Worm (Caenorhabditis elegans) whole organism, late embryonic: ENCODE results near the gene srx-88.

Experiments
- C08G9.2 ChIP-seq: sonication (generic microtip); optimal IDR thresholded peaks from 2 replicates; lab custom pipeline; 2016; ENCODE audit warnings: mild to moderate bottlenecking, missing genetic modification characterization, moderate library complexity, missing compliant biosample characterization
- C38D4.7 ChIP-seq: fragments of 200-800 bp; sonication (Bioruptor generic); optimal IDR thresholded peaks from 2 replicates; lab custom pipeline; 2018; ENCODE audit warnings: mild to moderate bottlenecking, missing genetic modification characterization, moderate library complexity, missing compliant biosample characterization
- K09A11.1 ChIP-seq: sonication (generic microtip); optimal IDR thresholded peaks from 2 replicates; lab custom pipeline; 2017; ENCODE audit warnings: antibody characterized with exemption, mild to moderate bottlenecking, missing genetic modification characterization, missing compliant biosample characterization; ENCODE audit not compliant: insufficient read depth
- ceh-14 ChIP-seq: sonication (generic microtip); optimal IDR thresholded peaks from 2 replicates; lab custom pipeline; 2016; ENCODE audit warnings: missing genotype, missing genetic modification characterization, missing compliant biosample characterization
- ceh-19 ChIP-seq: fragments of 200-800 bp; sonication (Bioruptor generic); optimal IDR thresholded peaks from 2 replicates; lab custom pipeline; 2018; ENCODE audit warnings: mild to moderate bottlenecking, missing genetic modification characterization, missing compliant biosample characterization
- ceh-22 ChIP-seq: sonication (generic microtip); optimal IDR thresholded peaks from 2 replicates; lab custom pipeline; 2017; ENCODE audit warnings: missing biosample characterization, missing genetic modification characterization
- ceh-31 ChIP-seq: sonication (generic microtip); optimal IDR thresholded peaks from 2 replicates; lab custom pipeline; 2016; ENCODE audit warnings: missing genetic modification characterization, missing compliant biosample characterization
- ceh-34 ChIP-seq: sonication (generic microtip); optimal IDR thresholded peaks from 2 replicates; lab custom pipeline; 2016; ENCODE audit warnings: mild to moderate bottlenecking, missing genetic modification characterization, missing compliant biosample characterization
- ceh-45 ChIP-seq: fragments of 200-800 bp; sonication (Bioruptor generic); IDR thresholded peaks from 2 replicates; pipeline ENCODE4 v1.3.6; 2022; ENCODE audit warnings: missing genetic modification reagents, missing genetic modification characterization, missing compliant biosample characterization
- ceh-48 ChIP-seq: sonication (generic microtip); optimal IDR thresholded peaks from 2 replicates; lab custom pipeline; 2016; ENCODE audit warnings: missing genetic modification characterization, inconsistent platforms, missing compliant biosample characterization
- ceh-6 ChIP-seq: fragments of 200-800 bp; sonication (Bioruptor generic); optimal IDR thresholded peaks from 2 replicates; lab custom pipeline; 2018; ENCODE audit warnings: mild to moderate bottlenecking, missing genetic modification characterization, missing compliant biosample characterization
- dve-1 ChIP-seq: sonication (generic microtip); optimal IDR thresholded peaks from 2 replicates; lab custom pipeline; 2017; ENCODE audit warnings: antibody characterized with exemption, mild to moderate bottlenecking, missing genetic modification characterization, missing compliant biosample characterization
- elt-2 ChIP-seq: sonication (generic microtip); optimal IDR thresholded peaks from 2 replicates; lab custom pipeline; 2016; ENCODE audit warnings: missing genetic modification reagents, missing genetic modification characterization, missing compliant biosample characterization
- elt-4 ChIP-seq: sonication (generic microtip); optimal IDR thresholded peaks from 2 replicates; lab custom pipeline; 2016; ENCODE audit warnings: missing genetic modification characterization, missing compliant biosample characterization
- ets-4 ChIP-seq: sonication (generic microtip); optimal IDR thresholded peaks from 2 replicates; lab custom pipeline; 2016; ENCODE audit warnings: missing genetic modification characterization, missing compliant biosample characterization
- eyg-1 ChIP-seq: sonication (generic microtip); optimal IDR thresholded peaks from 2 replicates; lab custom pipeline; 2016; ENCODE audit warnings: missing genotype, missing genetic modification characterization, missing compliant biosample characterization
- fax-1 ChIP-seq: sonication (generic microtip); optimal IDR thresholded peaks from 2 replicates; lab custom pipeline; 2016; ENCODE audit warnings: missing genotype, missing genetic modification characterization, missing compliant biosample characterization
- hlh-30 ChIP-seq: sonication (generic microtip); optimal IDR thresholded peaks from 2 replicates; lab custom pipeline; 2017; ENCODE audit warnings: antibody characterized with exemption, missing genetic modification characterization, missing compliant biosample characterization; ENCODE audit not compliant: insufficient read depth
- hlh-6 ChIP-seq: sonication (generic microtip); optimal IDR thresholded peaks from 2 replicates; lab custom pipeline; 2016; ENCODE audit warnings: missing genotype, missing genetic modification characterization, missing compliant biosample characterization
- hlh-8 ChIP-seq: sonication (generic microtip); optimal IDR thresholded peaks from 2 replicates; lab custom pipeline; 2016; ENCODE audit warnings: missing genotype, missing genetic modification characterization, missing compliant biosample characterization
- lin-11 ChIP-seq: fragments of 200-800 bp; sonication (Bioruptor generic); optimal IDR thresholded peaks from 2 replicates; lab custom pipeline; 2018; ENCODE audit warnings: mild to moderate bottlenecking, missing genetic modification characterization, missing compliant biosample characterization
- madf-2 ChIP-seq: sonication (generic microtip); optimal IDR thresholded peaks from 2 replicates; lab custom pipeline; 2017; ENCODE audit warnings: missing genetic modification characterization, missing compliant biosample characterization
- mec-3 ChIP-seq: sonication (generic microtip); optimal IDR thresholded peaks from 2 replicates; lab custom pipeline; 2016; ENCODE audit warnings: borderline replicate concordance, missing genetic modification characterization, missing compliant biosample characterization
- nfya-1 ChIP-seq: sonication (generic microtip); optimal IDR thresholded peaks from 2 replicates; lab custom pipeline; 2017; ENCODE audit warnings: missing genetic modification characterization, mild to moderate bottlenecking, missing compliant biosample characterization, antibody characterized with exemption, moderate library complexity
- nhr-11 ChIP-seq: fragments of 150-350 bp; optimal IDR thresholded peaks from 2 replicates; lab custom pipeline; 2014; ENCODE audit warnings: missing biosample characterization, missing genetic modification characterization
- nhr-232 ChIP-seq: sonication (generic microtip); optimal IDR thresholded peaks from 2 replicates; lab custom pipeline; 2016; ENCODE audit warnings: missing genetic modification characterization, missing compliant biosample characterization
- pag-3 ChIP-seq: sonication (generic microtip); optimal IDR thresholded peaks from 2 replicates; lab custom pipeline; 2016; ENCODE audit warnings: missing compliant biosample characterization, missing genetic modification characterization, borderline replicate concordance
- pat-9 ChIP-seq: fragments of 200-800 bp; sonication (Bioruptor generic); optimal IDR thresholded peaks from 2 replicates; lab custom pipeline; 2018; ENCODE audit warnings: mild to moderate bottlenecking, missing genetic modification characterization, moderate library complexity, missing compliant biosample characterization
- pha-4 ChIP-seq: fragments of 150-350 bp; optimal IDR thresholded peaks from 2 replicates; lab custom pipeline; 2018; ENCODE audit warnings: missing biosample characterization, missing genetic modification reagents, missing genetic modification characterization
- pqm-1 ChIP-seq: sonication (generic microtip); optimal IDR thresholded peaks from 2 replicates; lab custom pipeline; 2016; ENCODE audit warnings: missing genetic modification characterization, missing compliant biosample characterization
- ref-2 ChIP-seq: sonication (generic microtip); optimal IDR thresholded peaks from 2 replicates; lab custom pipeline; 2016; ENCODE audit warnings: missing genetic modification characterization, missing compliant biosample characterization
- rnt-1 ChIP-seq: sonication (generic microtip); optimal IDR thresholded peaks from 2 replicates; lab custom pipeline; 2016; ENCODE audit warnings: missing genetic modification characterization, missing compliant biosample characterization
- sdc-2 ChIP-seq: sonication (generic microtip); optimal IDR thresholded peaks from 2 replicates; lab custom pipeline; 2016; ENCODE audit warnings: missing genotype, missing genetic modification characterization, missing compliant biosample characterization
- sox-2 ChIP-seq: fragments of 200-800 bp; sonication (Bioruptor generic); IDR thresholded peaks from 2 replicates; pipeline ENCODE4 v1.3.6; 2022; ENCODE audit warnings: missing genetic modification reagents, missing genetic modification characterization, missing compliant biosample characterization
- sox-4 ChIP-seq: sonication (generic microtip); optimal IDR thresholded peaks from 2 replicates; lab custom pipeline; 2017; ENCODE audit warnings: mild to moderate bottlenecking, missing genetic modification characterization, inconsistent platforms, missing compliant biosample characterization
- syd-9 ChIP-seq: sonication (generic microtip); optimal IDR thresholded peaks from 2 replicates; lab custom pipeline; 2016; ENCODE audit warnings: mild to moderate bottlenecking, missing genetic modification characterization, moderate library complexity, missing compliant biosample characterization
- tbx-2 ChIP-seq: sonication (generic microtip); optimal IDR thresholded peaks from 2 replicates; lab custom pipeline; 2016; ENCODE audit warnings: missing genetic modification characterization, missing compliant biosample characterization
- tbx-7 ChIP-seq: sonication (generic microtip); optimal IDR thresholded peaks from 2 replicates; lab custom pipeline; 2016; ENCODE audit warnings: missing genotype, missing genetic modification characterization, missing compliant biosample characterization
- unc-3 ChIP-seq, 2 experiments: fragments of 200-800 bp in 1 of 2; sonication (Bioruptor generic) in 1 of 2; sonication (generic microtip) in 1 of 2; conservative IDR thresholded peaks in 1 of 2; optimal IDR thresholded peaks in 1 of 2; 2 replicates each; pipeline versions ENCODE4 v1.3.6 to Lab custom; 2016 to 2022; ENCODE audit warnings: missing compliant biosample characterization in 2 of 2, missing genetic modification characterization in 2 of 2, missing genetic modification reagents in 1 of 2
- unc-42 ChIP-seq: sonication (generic microtip); optimal IDR thresholded peaks from 2 replicates; lab custom pipeline; 2016; ENCODE audit warnings: missing genotype, missing genetic modification characterization, missing compliant biosample characterization
- ztf-16 ChIP-seq: sonication (generic microtip); optimal IDR thresholded peaks from 2 replicates; lab custom pipeline; 2017; ENCODE audit warnings: missing genetic modification characterization, missing compliant biosample characterization

srx-88 gene

ce11 chrV:11541284-11541683 lies 42.0 kb upstream of the srx-88 start:
- TF ChIP-seq C38D4.7: peak; percentile 24
- no peak for TF ChIP-seq ceh-31 (tag; lab: Kevin White, UChicago)

ce11 chrV:11543564-11543963 lies 39.7 kb upstream of the srx-88 start, which contains the start of gene F38B7.2:
F38B7.2 (plus strand) TSS chrV:11543963.
- TF ChIP-seq lin-11 (tag; lab: Kevin White, UChicago) (no peak), rnt-1 (tag; lab: Kevin White, UChicago) (no peak), dve-1 (tag; lab: Kevin White, UChicago) (no peak), ceh-22 (no peak), ceh-19 (GFP tag; lab: Kevin White, UChicago) (no peak), mec-3 (tag; lab: Kevin White, UChicago) (no peak), elt-2 (no peak), madf-2 (tag; lab: Kevin White, UChicago) (no peak), nhr-232 (tag; lab: Kevin White, UChicago) (no peak), ceh-6 (no peak), C08G9.2 (tag; lab: Kevin White, UChicago) (no peak), fax-1 (no peak), elt-4 (tag; lab: Kevin White, UChicago) (no peak), sox-4 (tag; lab: Kevin White, UChicago) (no peak)
- TF ChIP-seq, all 69 proteins: peak for 0

DNA sequence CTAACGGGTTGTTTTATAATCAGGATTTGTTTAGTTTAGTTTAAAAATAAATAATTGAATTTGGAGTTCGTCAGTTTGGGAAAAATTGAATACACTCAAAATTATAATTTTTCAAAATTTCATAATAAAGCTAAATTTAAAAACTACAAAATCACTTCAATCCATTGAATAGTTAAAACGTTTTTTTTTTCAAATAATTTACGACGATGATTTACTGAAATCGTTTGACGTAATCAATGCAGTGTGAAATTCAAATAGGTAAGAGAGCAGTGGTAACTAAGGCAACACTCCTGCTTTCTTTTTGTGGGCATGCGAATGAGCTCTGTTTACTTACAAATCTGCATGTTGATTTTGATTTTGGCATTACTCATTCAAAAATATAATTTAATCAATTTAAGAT lies 38.1 kb upstream of the srx-88 start, which contains the start of gene F38B7.10:
Gene F38B7.10 (plus strand): TSS at position 301 of the 400 bp plus-strand sequence.
- no peak for TF ChIP-seq unc-42 (tag; lab: Kevin White, UChicago)
- no peak for TF ChIP-seq sdc-2 (tag; lab: Kevin White, UChicago)
- no peak for TF ChIP-seq elt-4 (tag; lab: Kevin White, UChicago)
- no peak for TF ChIP-seq ztf-16 (tag; lab: Kevin White, UChicago)
- no peak for TF ChIP-seq sox-4 (tag; lab: Kevin White, UChicago)
- TF ChIP-seq tbx-7: no peak
- no peak for TF ChIP-seq madf-2 (tag; lab: Kevin White, UChicago)
- no peak for TF ChIP-seq hlh-6 (tag; lab: Kevin White, UChicago)
- TF ChIP-seq pha-4: no peak
- TF ChIP-seq ceh-31 (tag; lab: Kevin White, UChicago): no peak
- no peak for TF ChIP-seq sox-2 (GFP tag; lab: Robert Waterston, UW)

- TF ChIP-seq tbx-2: no peak
- no peak for TF ChIP-seq sox-2 (GFP tag; lab: Robert Waterston, UW)
- TF ChIP-seq syd-9 (tag; lab: Kevin White, UChicago): no peak
- TF ChIP-seq ceh-48: no peak
- TF ChIP-seq ets-4: no peak
- no peak for TF ChIP-seq C38D4.7
- no peak for TF ChIP-seq hlh-8 (tag; lab: Kevin White, UChicago)
- TF ChIP-seq, all 69 proteins: peak for 0
These were observed 36.5 kb upstream of the srx-88 start, which contains the start of gene F38B7.11 for ce11 chrV:11546795-11547194. F38B7.11 (plus strand) TSS chrV:11547095.

- TF ChIP-seq rnt-1 (tag; lab: Kevin White, UChicago) (no peak), K09A11.1 (no peak), ceh-22 (no peak), ceh-14 (tag; lab: Kevin White, UChicago) (peak; percentile 3), ceh-6 (no peak), tbx-2 (peak; percentile 51), nfya-1 (peak; percentile 58), hlh-30 (tag; lab: Kevin White, UChicago) (peak; percentile 95), ceh-34 (tag; lab: Kevin White, UChicago) (peak; percentile 42), nhr-232 (tag; lab: Kevin White, UChicago) (no peak), nhr-11 (tag; lab: Kevin White, UChicago) (no peak), ceh-19 (GFP tag; lab: Kevin White, UChicago) (peak; percentile 39), pat-9 (tag; lab: Kevin White, UChicago) (no peak), ref-2 (tag; lab: Kevin White, UChicago) (no peak), elt-2 (peak; percentile 71), pha-4 (no peak), ceh-31 (tag; lab: Kevin White, UChicago) (peak; percentile 33), hlh-8 (tag; lab: Kevin White, UChicago) (peak; percentile 12), pqm-1 (tag; lab: Kevin White, UChicago) (no peak), ceh-45 (GFP tag; lab: Robert Waterston, UW) (no peak), dve-1 (tag; lab: Kevin White, UChicago) (peak; percentile 36), pag-3 (tag; lab: Kevin White, UChicago) (no peak), eyg-1 (tag; lab: Kevin White, UChicago) (no peak), ets-4 (no peak), unc-3 (GFP tag; conservative IDR thresholded peaks at IDR 0.05; lab: Robert Waterston, UW) (no peak), unc-3 (tag; optimal IDR thresholded peaks at IDR 0.05; lab: Kevin White, UChicago) (no peak)
These were observed 34.4 kb upstream of the srx-88 start, which contains the start of the genes F38B7.17 and F38B7.3 for ce11 chrV:11548914-11549406. F38B7.17 (minus strand) TSS chrV:11548964. F38B7.3 (plus strand) TSS chrV:11549107.
